Worm (Caenorhabditis elegans): ENCODE measurements around the gene utx-1.

DNA sequence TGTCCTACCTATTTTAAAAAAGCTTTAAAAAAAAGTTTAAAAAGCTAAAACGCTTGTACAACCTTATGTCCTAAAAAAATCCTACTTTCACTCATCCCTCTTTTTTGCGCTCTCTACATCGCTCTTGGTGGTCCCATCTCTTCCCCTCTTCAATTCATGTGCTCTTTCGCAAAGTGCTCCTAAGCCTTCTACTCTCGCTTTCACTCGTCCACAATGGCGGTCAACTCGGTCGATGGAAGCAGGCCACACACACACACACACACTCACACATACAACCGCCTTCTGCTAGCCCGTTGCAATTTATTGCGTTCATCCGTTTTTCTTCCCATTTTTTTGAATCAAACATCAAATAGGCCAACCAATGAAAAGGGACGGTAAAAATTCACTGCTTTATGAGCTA lies 12.2 kb downstream of the utx-1 start:
- TF ChIP-seq ama-1 (optimal IDR thresholded peaks at IDR 0.05) (no peak), tra-4 (tag; optimal IDR thresholded peaks at IDR 0.05) (no peak), flt-1 (GFP tag; IDR thresholded peaks at IDR 0.05) (no peak), hmg-4 (GFP tag; optimal IDR thresholded peaks at IDR 0.05) (peak; percentile 67), hmbx-1 (tag; optimal IDR thresholded peaks at IDR 0.05) (no peak)
